Worm (Caenorhabditis elegans): ENCODE measurements around the gene lec-9.

lec-9 gene

ce11 chrX:17625245-17625644 is 25.0 kb downstream of the lec-9 start:
- TF ChIP-seq dao-5 (tag; optimal IDR thresholded peaks at IDR 0.05) (no peak), him-1 (tag; optimal IDR thresholded peaks at IDR 0.05) (no peak)

ce11 chrX:17625729-17626128 is 25.4 kb downstream of the lec-9 start:
- no peak for TF ChIP-seq dao-5 (tag; optimal IDR thresholded peaks at IDR 0.05)
- TF ChIP-seq W03F9.2 (tag; optimal IDR thresholded peaks at IDR 0.05): no peak
- no peak for TF ChIP-seq him-1 (tag; optimal IDR thresholded peaks at IDR 0.05)

ce11 chrX:17626599-17626998 is 26.3 kb downstream of the lec-9 start:
- TF ChIP-seq W03F9.2 (tag; optimal IDR thresholded peaks at IDR 0.05) (no peak), him-1 (tag; optimal IDR thresholded peaks at IDR 0.05) (no peak), dao-5 (tag; optimal IDR thresholded peaks at IDR 0.05) (no peak)

ce11 chrX:17627382-17627781 is 27.1 kb downstream of the lec-9 start:
- TF ChIP-seq him-1 (tag; optimal IDR thresholded peaks at IDR 0.05) (no peak), W03F9.2 (tag; optimal IDR thresholded peaks at IDR 0.05) (no peak), dao-5 (tag; optimal IDR thresholded peaks at IDR 0.05) (no peak)

- TF ChIP-seq him-1 (tag; optimal IDR thresholded peaks at IDR 0.05): no peak
- TF ChIP-seq dao-5 (tag; optimal IDR thresholded peaks at IDR 0.05): no peak
- TF ChIP-seq W03F9.2 (tag; optimal IDR thresholded peaks at IDR 0.05): no peak
These were observed 27.6 kb downstream of the lec-9 start for ce11 chrX:17627923-17628322.

ce11 chrX:17628345-17628744 is 28.1 kb downstream of the lec-9 start:
- TF ChIP-seq dao-5 (tag; optimal IDR thresholded peaks at IDR 0.05) (no peak), W03F9.2 (tag; optimal IDR thresholded peaks at IDR 0.05) (no peak), him-1 (tag; optimal IDR thresholded peaks at IDR 0.05) (no peak)

- no peak for TF ChIP-seq W03F9.2 (tag; optimal IDR thresholded peaks at IDR 0.05)
- no peak for TF ChIP-seq him-1 (tag; optimal IDR thresholded peaks at IDR 0.05)
- no peak for TF ChIP-seq dao-5 (tag; optimal IDR thresholded peaks at IDR 0.05)
These were observed 30.6 kb downstream of the lec-9 start for ce11 chrX:17630888-17631287.

ce11 chrX:17631703-17632102 is 31.4 kb downstream of the lec-9 start:
- TF ChIP-seq W03F9.2 (tag; optimal IDR thresholded peaks at IDR 0.05): no peak
- TF ChIP-seq dao-5 (tag; optimal IDR thresholded peaks at IDR 0.05): no peak
- TF ChIP-seq him-1 (tag; optimal IDR thresholded peaks at IDR 0.05): no peak

ce11 chrX:17633166-17633565 is 32.9 kb downstream of the lec-9 start:
- TF ChIP-seq dao-5 (tag; optimal IDR thresholded peaks at IDR 0.05) (no peak), him-1 (tag; optimal IDR thresholded peaks at IDR 0.05) (no peak), W03F9.2 (tag; optimal IDR thresholded peaks at IDR 0.05) (no peak)

- no peak for TF ChIP-seq dao-5 (tag; optimal IDR thresholded peaks at IDR 0.05)
- no peak for TF ChIP-seq him-1 (tag; optimal IDR thresholded peaks at IDR 0.05)
- TF ChIP-seq W03F9.2 (tag; optimal IDR thresholded peaks at IDR 0.05): no peak
These were observed 34.0 kb downstream of the lec-9 start for ce11 chrX:17634245-17634644.

- TF ChIP-seq W03F9.2 (tag; optimal IDR thresholded peaks at IDR 0.05) (no peak), dao-5 (tag; optimal IDR thresholded peaks at IDR 0.05) (no peak), him-1 (tag; optimal IDR thresholded peaks at IDR 0.05) (no peak)
These were observed 36.0 kb downstream of the lec-9 start for ce11 chrX:17636326-17636735.

ce11 chrX:17637528-17637927 is 37.2 kb downstream of the lec-9 start:
- TF ChIP-seq dao-5 (tag; optimal IDR thresholded peaks at IDR 0.05): no peak
- no peak for TF ChIP-seq him-1 (tag; optimal IDR thresholded peaks at IDR 0.05)
- TF ChIP-seq W03F9.2 (tag; optimal IDR thresholded peaks at IDR 0.05): no peak

- TF ChIP-seq W03F9.2 (tag; optimal IDR thresholded peaks at IDR 0.05) (no peak), him-1 (tag; optimal IDR thresholded peaks at IDR 0.05) (no peak), dao-5 (tag; optimal IDR thresholded peaks at IDR 0.05) (no peak)
These were observed 38.2 kb downstream of the lec-9 start for ce11 chrX:17638460-17638859.

ce11 chrX:17638970-17639369 is 38.7 kb downstream of the lec-9 start:
- TF ChIP-seq W03F9.2 (tag; optimal IDR thresholded peaks at IDR 0.05): no peak
- no peak for TF ChIP-seq dao-5 (tag; optimal IDR thresholded peaks at IDR 0.05)
- TF ChIP-seq him-1 (tag; optimal IDR thresholded peaks at IDR 0.05): no peak

- TF ChIP-seq W03F9.2 (tag; optimal IDR thresholded peaks at IDR 0.05) (no peak), him-1 (tag; optimal IDR thresholded peaks at IDR 0.05) (no peak), dao-5 (tag; optimal IDR thresholded peaks at IDR 0.05) (no peak)
These were observed 40.5 kb downstream of the lec-9 start, which contains the start of gene H18N23.2 for ce11 chrX:17640790-17641189. H18N23.2 (minus strand) TSS chrX:17640871.

- TF ChIP-seq him-1 (tag; optimal IDR thresholded peaks at IDR 0.05) (no peak), dao-5 (tag; optimal IDR thresholded peaks at IDR 0.05) (no peak), W03F9.2 (tag; optimal IDR thresholded peaks at IDR 0.05) (no peak)
These were observed 42.5 kb downstream of the lec-9 start for ce11 chrX:17642832-17643231.
